Worm (Caenorhabditis elegans) whole organism, L4/young adult: Measurements from ENCODE around the gene ZK686.6.

Source experiments
- W03F9.2 ChIP-seq: fragments of 150-350 bp; optimal IDR thresholded peaks from 2 replicates; lab custom pipeline; 2014; ENCODE audit warnings: missing biosample characterization, missing genetic modification characterization
- dao-5 ChIP-seq: sonication (generic microtip); optimal IDR thresholded peaks from 2 replicates; lab custom pipeline; 2016; ENCODE audit warnings: missing genotype, missing genetic modification characterization, moderate library complexity, missing compliant biosample characterization
- him-1 ChIP-seq: sonication (generic microtip); optimal IDR thresholded peaks from 2 replicates; lab custom pipeline; 2016; ENCODE audit warnings: missing genotype, missing genetic modification reagents, missing genetic modification characterization, missing compliant biosample characterization

DNA sequence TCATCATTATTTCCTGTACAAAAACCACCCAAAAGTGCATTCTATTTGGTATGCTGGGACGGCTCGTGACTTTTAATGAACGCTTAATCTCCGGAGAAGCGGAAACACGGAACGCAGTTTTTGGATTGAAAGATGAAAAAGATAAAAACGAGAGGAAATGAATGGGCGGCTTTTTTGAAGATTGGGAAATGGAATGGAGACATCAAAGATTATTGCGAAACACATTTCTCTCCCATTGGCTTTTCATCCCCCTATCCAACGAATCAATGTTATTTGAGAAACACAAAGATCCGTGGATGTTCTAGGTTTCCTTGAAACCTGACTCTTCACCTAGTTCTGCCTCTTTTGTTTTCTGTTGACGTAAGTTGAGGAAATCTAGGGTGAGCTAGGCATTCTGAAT lies 48.4 kb downstream of the ZK686.6 start:
- TF ChIP-seq W03F9.2, result no peak
- peak; percentile 26 for TF ChIP-seq him-1 (tag; lab: Kevin White, UChicago)
- no peak for TF ChIP-seq dao-5 (tag; lab: Kevin White, UChicago)
